Fruit fly (Drosophila melanogaster): ENCODE results near the gene RpS17.

The RpS17 gene

DNA sequence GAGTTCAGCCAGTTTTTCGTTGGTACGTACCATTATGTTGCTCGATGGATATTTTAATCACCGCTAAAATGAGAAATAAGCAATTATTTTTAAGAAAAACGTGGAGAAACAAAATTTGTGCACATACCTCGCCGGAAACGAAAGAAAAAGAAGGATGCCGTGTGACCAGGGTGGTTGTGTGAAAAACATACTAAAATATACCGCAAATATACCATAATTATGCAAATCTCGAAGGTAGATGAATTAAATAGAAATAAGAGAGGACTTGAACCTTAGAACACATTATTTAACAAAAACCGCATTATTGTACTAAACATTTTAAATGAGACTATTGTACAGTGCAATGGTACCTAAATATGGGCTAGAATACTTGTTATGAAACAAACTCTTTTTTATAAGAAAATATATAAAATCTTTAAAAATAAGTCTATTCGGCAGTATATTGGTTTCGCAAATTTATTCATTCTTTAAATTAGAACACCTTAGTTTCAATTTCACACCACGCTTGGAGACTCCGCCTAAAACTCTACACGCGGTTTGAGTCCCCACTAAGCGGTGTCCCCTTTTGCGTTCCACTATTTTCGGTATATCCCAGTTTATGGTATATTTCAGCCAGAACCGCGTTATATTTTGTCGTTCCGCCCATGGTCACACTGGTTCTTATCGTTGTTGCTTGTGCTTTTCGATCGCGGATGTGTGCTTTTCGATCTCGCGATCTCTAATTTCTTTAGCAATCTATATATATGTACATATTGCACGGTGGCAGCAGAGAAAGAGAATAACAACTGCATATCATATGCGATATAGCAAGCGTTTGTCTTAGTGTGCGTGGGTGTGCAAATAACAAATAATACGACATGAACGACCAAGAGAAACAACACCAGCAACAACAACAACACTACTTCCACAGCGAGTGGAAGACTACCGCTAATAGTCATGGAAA, at the start of gene RpS17, which contains the start of gene MTF-1 (continued):
- TF ChIP-seq Blimp-1 (GFP tag; optimal IDR thresholded peaks at IDR 0.05) (peak; percentile 15), CG7368 (GFP tag; optimal IDR thresholded peaks at IDR 0.05) (peak; percentile 11), Hr39 (GFP tag; optimal IDR thresholded peaks at IDR 0.05) (peak; percentile 51), acj6 (GFP tag; optimal IDR thresholded peaks at IDR 0.05) (peak; percentile 55), Lpt (GFP tag; optimal IDR thresholded peaks at IDR 0.05) (no peak), cyc (GFP tag; optimal IDR thresholded peaks at IDR 0.05) (peak; percentile 40), pdm3 (GFP tag; optimal IDR thresholded peaks at IDR 0.05) (peak; percentile 40), Sox14 (GFP tag; optimal IDR thresholded peaks at IDR 0.05) (peak; percentile 24), CG10669 (GFP tag; optimal IDR thresholded peaks at IDR 0.05) (peak; percentile 24), esn (GFP tag; optimal IDR thresholded peaks at IDR 0.05) (peak; percentile 72)

DNA sequence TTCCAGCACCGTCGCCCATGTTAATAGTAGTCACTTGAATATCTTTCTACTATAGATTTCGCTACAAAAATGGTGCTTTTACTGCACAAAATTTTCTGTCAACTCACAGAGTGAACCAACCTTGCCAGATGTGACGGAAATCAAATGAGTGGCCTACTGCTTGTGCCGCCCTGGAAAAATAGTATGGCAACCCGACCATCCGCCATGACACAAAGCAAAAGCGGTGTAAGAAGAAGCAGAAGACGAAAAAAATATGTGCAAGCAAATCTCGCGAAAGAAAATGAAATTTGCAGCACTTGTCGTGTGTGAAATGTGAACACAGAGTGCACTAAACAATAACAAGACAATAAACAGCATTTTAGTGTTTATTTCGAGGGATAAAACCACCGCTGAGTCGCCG, 47.2 kb upstream of the RpS17 start, which contains the start of the genes Uch-L5 and Jarid2:
TSS of gene Uch-L5 (minus strand) at position 137 of the 400 bp plus-strand sequence.
TSS of gene Jarid2 (plus strand) at position 210 of the 400 bp plus-strand sequence.
- TF ChIP-seq esn (GFP tag; optimal IDR thresholded peaks at IDR 0.05), result peak; percentile 72
- no peak for TF ChIP-seq Met (GFP tag; optimal IDR thresholded peaks at IDR 0.05)
- TF ChIP-seq vri (GFP tag; optimal IDR thresholded peaks at IDR 0.05), result peak; percentile 13
- TF ChIP-seq CG6854 (GFP tag; optimal IDR thresholded peaks at IDR 0.05), result peak; percentile 73
- peak; percentile 13 for TF ChIP-seq fkh (GFP tag; optimal IDR thresholded peaks at IDR 0.05)
- peak in 1 of 2 experiments; percentile 16 for TF ChIP-seq salr (GFP tag; optimal IDR thresholded peaks at IDR 0.05)
- peak; percentile 65 for TF ChIP-seq cyc (GFP tag; optimal IDR thresholded peaks at IDR 0.05)
- no peak for TF ChIP-seq spab (GFP tag; optimal IDR thresholded peaks at IDR 0.05)
- no peak for TF ChIP-seq CG16779 (tag; optimal IDR thresholded peaks at IDR 0.05)
- TF ChIP-seq CG3032 (tag; optimal IDR thresholded peaks at IDR 0.05), result peak; percentile 27
- no peak for TF ChIP-seq CG4318 (GFP tag; optimal IDR thresholded peaks at IDR 0.05)
- peak; percentile 92 for TF ChIP-seq Sox14 (GFP tag; optimal IDR thresholded peaks at IDR 0.05)
- TF ChIP-seq lz (GFP tag; optimal IDR thresholded peaks at IDR 0.05), result peak; percentile 35
- peak; percentile 22 for TF ChIP-seq CG6792 (GFP tag; optimal IDR thresholded peaks at IDR 0.05)
- TF ChIP-seq ss (GFP tag; optimal IDR thresholded peaks at IDR 0.05), result peak in 1 of 2 experiments; percentile 33
- peak; percentile 59 for TF ChIP-seq CG1621 (tag; optimal IDR thresholded peaks at IDR 0.05)
- peak; percentile 9 for TF ChIP-seq CG8319 (GFP tag; optimal IDR thresholded peaks at IDR 0.05)
- TF ChIP-seq CG31627 (GFP tag; optimal IDR thresholded peaks at IDR 0.05), result peak; percentile 63

DNA sequence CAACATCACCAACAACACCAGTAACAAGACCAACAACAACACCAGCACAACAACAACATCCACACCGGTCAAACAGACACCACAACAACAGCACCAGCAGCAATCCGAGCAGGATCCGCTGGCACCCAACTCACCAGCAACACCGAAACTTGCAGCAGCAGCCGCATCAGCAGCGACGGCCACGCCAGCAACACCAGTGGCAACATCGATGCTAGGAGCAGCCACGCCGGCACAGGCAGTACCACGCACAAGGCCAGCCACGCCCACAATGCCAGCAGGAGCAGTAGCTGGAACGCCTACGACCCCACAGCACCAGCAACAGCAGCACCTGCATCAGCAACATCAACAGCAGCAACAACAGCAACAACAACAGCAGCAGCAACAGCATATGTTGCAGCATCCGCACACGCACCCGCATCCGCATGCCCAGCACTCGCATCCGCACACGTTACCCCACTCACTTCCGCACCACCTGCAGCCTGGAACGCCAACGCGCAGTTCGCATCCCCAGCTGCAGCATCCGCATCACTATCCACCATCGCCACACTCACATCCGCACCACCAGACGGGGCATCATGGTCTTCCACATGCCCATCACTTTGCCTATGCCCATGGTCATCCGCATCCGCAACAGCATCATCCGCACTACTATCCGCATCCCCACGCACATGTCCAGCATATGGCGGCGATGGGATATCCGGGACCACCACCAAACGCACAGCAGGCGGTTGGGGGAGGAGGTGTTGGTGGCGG, 41.7 kb upstream of the RpS17 start:
- no peak for TF ChIP-seq Eip78C (GFP tag)
- no peak for TF ChIP-seq fd59A (GFP tag; optimal IDR thresholded peaks at IDR 0.05)
- TF ChIP-seq CG32006 (GFP tag; optimal IDR thresholded peaks at IDR 0.05), result no peak
- TF ChIP-seq CG3919 (GFP tag; optimal IDR thresholded peaks at IDR 0.05), result no peak
- no peak for TF ChIP-seq Lpt (GFP tag; optimal IDR thresholded peaks at IDR 0.05)
- no peak for TF ChIP-seq Sox15 (GFP tag; optimal IDR thresholded peaks at IDR 0.05)
- no peak for TF ChIP-seq dsx (GFP tag; optimal IDR thresholded peaks at IDR 0.05; ENCODE audit: poor library complexity, severe bottlenecking)
- TF ChIP-seq CG10669 (GFP tag; optimal IDR thresholded peaks at IDR 0.05), result no peak
- TF ChIP-seq esn (GFP tag; optimal IDR thresholded peaks at IDR 0.05), result no peak
- TF ChIP-seq dac (GFP tag; optimal IDR thresholded peaks at IDR 0.05), result no peak
- TF ChIP-seq CG8319 (GFP tag; optimal IDR thresholded peaks at IDR 0.05), result no peak
- TF ChIP-seq CG10631 (GFP tag; optimal IDR thresholded peaks at IDR 0.05), result no peak
- TF ChIP-seq Sox102F (GFP tag; optimal IDR thresholded peaks at IDR 0.05), result no peak
- TF ChIP-seq pdm3 (GFP tag; optimal IDR thresholded peaks at IDR 0.05), result no peak
